Fruit fly (Drosophila melanogaster) whole organism: Measurements from ENCODE around the gene Mpi.

ENCODE experiments used
- CG8478 ChIP-seq: fragments of >200 bp; optimal IDR thresholded peaks from 2 replicates; lab custom pipeline; 2018; ENCODE audit warnings: inconsistent platforms
- Dll ChIP-seq: fragments of >200 bp; optimal IDR thresholded peaks from 2 replicates; lab custom pipeline; 2017
- EcR ChIP-seq, 2 experiments: fragments of >200 bp; optimal IDR thresholded peaks; 2 replicates each; lab custom pipeline; 2017; ENCODE audit warnings: missing biosample characterization in 2 of 2, missing genetic modification characterization in 2 of 2, missing genetic modification reagents in 2 of 2
- pan ChIP-seq: fragments of >200 bp; optimal IDR thresholded peaks from 2 replicates; lab custom pipeline; 2017
- psq ChIP-seq: fragments of >200 bp; optimal IDR thresholded peaks from 2 replicates; lab custom pipeline; 2017
- usp ChIP-seq: fragments of >200 bp; optimal IDR thresholded peaks from 2 replicates; lab custom pipeline; 2017; ENCODE audit warnings: missing biosample characterization, missing genetic modification characterization, mixed read lengths

Mpi gene

DNA sequence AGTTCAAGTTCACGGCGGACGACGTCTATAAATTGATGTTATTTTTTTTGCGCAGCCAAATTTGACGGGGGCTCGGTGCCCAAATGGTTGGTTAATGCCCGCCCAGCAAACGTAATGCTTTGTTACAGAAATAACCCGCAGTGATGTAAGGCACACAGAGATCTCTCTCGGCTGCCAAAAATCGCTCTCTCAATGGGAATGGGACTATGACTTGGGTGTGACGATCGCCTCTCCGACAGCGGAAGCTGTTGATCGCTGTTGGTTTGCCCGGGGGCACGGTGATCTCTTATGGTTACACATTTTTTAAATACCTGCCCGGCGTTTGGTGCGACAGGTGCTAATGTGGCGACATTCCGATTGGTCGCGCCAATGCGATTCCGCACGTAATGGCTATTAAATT is 10.7 kb downstream of the Mpi start:
- TF ChIP-seq pan (lab: Kevin White, UChicago) (no peak), CG8478 (no peak), EcR (GFP tag; optimal IDR thresholded peaks at IDR 0.05; lab: Kevin White, UChicago) (no peak), usp (GFP tag; lab: Kevin White, UChicago) (no peak), psq (lab: Kevin White, UChicago) (no peak), Dll (lab: Kevin White, UChicago) (no peak)

DNA sequence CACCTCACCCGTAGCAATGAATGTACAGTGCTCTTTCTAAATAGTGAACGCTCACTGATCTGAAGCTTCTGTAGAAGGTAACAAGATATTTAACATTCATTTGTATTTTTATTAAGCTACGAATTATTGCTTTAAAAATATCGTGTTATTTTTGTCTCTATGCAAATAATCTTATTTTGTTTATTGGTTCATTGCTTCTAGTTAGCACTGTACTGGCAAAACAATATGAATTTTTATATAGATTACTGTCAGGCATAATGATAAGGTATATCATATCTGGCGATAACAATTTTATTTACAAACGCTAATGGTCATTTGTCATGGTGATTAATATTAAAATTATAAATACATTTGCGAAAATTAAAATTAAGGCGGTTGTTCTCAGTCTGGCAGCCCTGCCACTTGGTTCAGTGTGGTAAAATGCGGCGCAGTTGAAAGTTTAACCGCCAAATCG is 12.1 kb downstream of the Mpi start, which contains the start of gene CG9471:
TSS of gene CG9471 (minus strand) at position 24 of the 454 bp plus-strand sequence.
- TF ChIP-seq pan (lab: Kevin White, UChicago) = no peak
- no peak for TF ChIP-seq usp (GFP tag; lab: Kevin White, UChicago)
- TF ChIP-seq psq (lab: Kevin White, UChicago) = no peak
- no peak for TF ChIP-seq EcR (GFP tag; optimal IDR thresholded peaks at IDR 0.05; lab: Kevin White, UChicago)
- TF ChIP-seq Dll (lab: Kevin White, UChicago) = no peak
- no peak for TF ChIP-seq CG8478

DNA sequence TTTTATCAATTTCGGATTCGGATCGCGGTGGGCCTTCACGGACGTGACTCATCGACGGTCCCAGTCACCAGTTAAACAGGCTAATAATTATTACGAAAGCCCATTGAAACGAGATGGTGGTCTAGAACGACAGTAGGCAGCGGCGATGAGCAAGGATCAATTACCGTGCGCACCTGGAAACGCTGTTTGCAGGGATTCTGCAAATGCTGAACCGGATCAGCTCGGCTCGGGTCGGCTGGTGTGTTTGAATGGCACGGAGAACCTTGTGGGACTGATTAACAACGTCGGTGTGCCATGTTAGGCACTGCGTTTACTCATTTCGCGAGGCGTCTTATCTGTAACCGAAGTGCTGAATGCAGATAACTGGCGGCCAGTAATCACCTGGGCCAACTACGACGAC is 14.7 kb downstream of the Mpi start, which contains the start of gene Whamy:
TSS of gene Whamy (minus strand) at position 273 of the 400 bp plus-strand sequence.
- TF ChIP-seq pan (lab: Kevin White, UChicago) (no peak), Dll (lab: Kevin White, UChicago) (no peak), usp (GFP tag; lab: Kevin White, UChicago) (no peak), psq (lab: Kevin White, UChicago) (no peak), EcR (GFP tag; optimal IDR thresholded peaks at IDR 0.05; lab: Kevin White, UChicago) (no peak)

DNA sequence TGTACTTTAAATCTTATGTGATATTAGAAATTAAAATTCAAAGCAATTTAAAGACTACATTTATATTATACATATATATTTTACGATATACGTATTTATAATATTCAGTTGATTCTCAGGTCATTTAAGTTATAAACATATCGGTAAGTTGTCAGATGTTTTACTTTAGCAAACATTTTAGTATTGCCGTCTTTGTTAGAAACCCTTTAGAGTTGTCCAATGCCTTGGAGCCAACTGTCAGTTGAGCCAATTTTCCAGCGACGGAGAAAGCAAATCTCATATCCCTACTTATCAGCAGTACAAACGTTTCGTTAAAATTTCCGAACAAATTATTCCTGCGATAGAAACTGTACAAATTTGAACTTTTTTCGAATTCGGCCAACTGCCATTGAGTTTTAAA is 15.4 kb downstream of the Mpi start, which contains the start of gene topi:
TSS of gene topi (plus strand) at position 301 of the 400 bp plus-strand sequence.
- no peak for TF ChIP-seq Dll (lab: Kevin White, UChicago)
- TF ChIP-seq pan (lab: Kevin White, UChicago) = no peak
- no peak for TF ChIP-seq usp (GFP tag; lab: Kevin White, UChicago)
- no peak for TF ChIP-seq EcR (GFP tag; optimal IDR thresholded peaks at IDR 0.05; lab: Kevin White, UChicago)
- no peak for TF ChIP-seq psq (lab: Kevin White, UChicago)
- TF ChIP-seq CG8478 = no peak

dm6 chr3R:9777941-9778360 is 18.5 kb downstream of the Mpi start, which contains the start of gene RpS29:
RpS29 (plus strand) TSS chr3R:9778042.
- TF ChIP-seq psq (lab: Kevin White, UChicago) = no peak
- no peak for TF ChIP-seq pan (lab: Kevin White, UChicago)
- no peak for TF ChIP-seq CG8478
- TF ChIP-seq Dll (lab: Kevin White, UChicago) = no peak
- TF ChIP-seq usp (GFP tag; lab: Kevin White, UChicago) = no peak
- TF ChIP-seq EcR (GFP tag; optimal IDR thresholded peaks at IDR 0.05; lab: Kevin White, UChicago) = no peak

- TF ChIP-seq pan (lab: Kevin White, UChicago) (no peak), CG8478 (no peak), usp (GFP tag; lab: Kevin White, UChicago) (no peak), Dll (lab: Kevin White, UChicago) (no peak), EcR (GFP tag; optimal IDR thresholded peaks at IDR 0.05; lab: Kevin White, UChicago) (no peak), psq (lab: Kevin White, UChicago) (no peak)
These were observed 20.3 kb downstream of the Mpi start, which contains the start of gene CG12947 for dm6 chr3R:9779764-9780163. CG12947 (plus strand) TSS chr3R:9780064.

dm6 chr3R:9783240-9783917 is 24.0 kb downstream of the Mpi start:
- no peak for TF ChIP-seq pan (lab: Kevin White, UChicago)
- no peak for TF ChIP-seq EcR (GFP tag; optimal IDR thresholded peaks at IDR 0.05; lab: Kevin White, UChicago)
- no peak for TF ChIP-seq usp (GFP tag; lab: Kevin White, UChicago)
- no peak for TF ChIP-seq CG8478
- no peak for TF ChIP-seq Dll (lab: Kevin White, UChicago)
- TF ChIP-seq psq (lab: Kevin White, UChicago) = no peak

DNA sequence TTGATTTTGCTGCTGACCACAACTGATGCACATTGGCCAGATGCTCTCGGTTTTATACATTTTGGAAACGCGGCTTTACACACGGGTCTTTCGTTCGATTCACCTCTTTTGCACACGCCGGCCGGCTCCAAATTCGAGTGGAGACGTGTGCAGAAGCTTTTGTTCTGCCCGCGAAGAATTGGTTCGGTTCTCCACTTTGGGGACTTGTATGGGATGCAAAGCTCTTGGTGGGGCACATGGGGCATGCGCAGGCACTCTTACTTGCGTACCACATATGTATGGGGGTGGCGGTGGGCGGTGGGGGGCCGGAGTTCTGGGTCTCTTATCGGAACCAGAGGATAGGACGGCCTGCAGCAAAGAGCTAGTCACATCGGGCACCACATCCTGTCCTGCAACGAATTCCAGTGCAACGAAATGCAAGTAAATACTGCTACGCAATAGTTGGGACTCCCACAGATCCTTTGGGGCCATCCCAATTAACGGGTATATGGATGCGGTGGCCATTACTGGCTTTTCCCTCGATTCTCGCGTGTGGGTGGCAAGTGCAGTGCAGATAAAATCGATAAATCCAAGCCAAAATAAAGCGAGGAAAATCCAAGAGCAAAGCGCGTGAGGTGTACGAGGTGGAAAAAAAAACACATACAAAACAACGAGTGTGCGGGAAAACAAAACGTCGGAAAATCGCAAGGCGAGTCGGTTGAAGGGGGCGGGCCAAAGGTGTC is 25.1 kb downstream of the Mpi start, which contains the start of the genes MtnA and CG8500:
TSS of gene MtnA (minus strand) at position 30 of the 722 bp plus-strand sequence.
TSS of gene CG8500 (plus strand) at position 313 of the 722 bp plus-strand sequence.
- TF ChIP-seq usp (GFP tag; lab: Kevin White, UChicago) (no peak), CG8478 (peak; percentile 11), Dll (lab: Kevin White, UChicago) (no peak)

DNA sequence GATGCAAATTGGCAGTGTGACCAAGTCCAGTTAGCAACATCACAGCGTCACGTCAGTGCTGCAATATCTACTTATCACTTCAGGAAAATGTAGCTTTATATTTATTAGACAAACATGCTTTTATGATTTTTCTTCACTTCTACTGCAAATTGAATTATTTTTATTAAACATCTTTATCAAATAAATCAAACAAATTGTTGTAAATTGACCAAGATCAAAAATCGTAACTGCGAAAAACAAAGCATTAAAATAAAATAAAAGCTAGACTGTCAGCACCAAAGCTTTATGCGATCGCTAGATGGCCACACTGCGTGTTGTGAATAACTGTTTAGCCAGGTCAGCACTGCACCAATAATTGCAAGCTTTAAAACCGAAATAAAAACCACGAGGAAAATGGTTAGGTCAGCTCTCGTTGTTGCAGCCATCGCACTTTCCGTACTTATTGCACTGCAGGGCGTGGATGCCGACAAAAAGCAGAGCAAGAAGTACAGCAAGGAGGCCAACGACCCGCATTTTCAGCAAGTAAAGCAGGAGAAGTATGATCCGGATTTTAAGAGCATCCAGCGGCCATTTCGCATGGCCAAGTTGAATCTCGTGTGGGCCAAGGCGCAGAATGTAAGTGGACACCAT is 31.9 kb downstream of the Mpi start, which contains the start of the genes CG12945 and CG8507:
TSS of gene CG12945 (minus strand) at position 45 of the 630 bp plus-strand sequence.
TSS of gene CG8507 (plus strand) at position 307 of the 630 bp plus-strand sequence.
- TF ChIP-seq CG8478 = no peak
- TF ChIP-seq psq (lab: Kevin White, UChicago) = no peak
- no peak for TF ChIP-seq usp (GFP tag; lab: Kevin White, UChicago)
- TF ChIP-seq Dll (lab: Kevin White, UChicago) = no peak
- TF ChIP-seq EcR (GFP tag; optimal IDR thresholded peaks at IDR 0.05; lab: Kevin White, UChicago) = no peak
- no peak for TF ChIP-seq pan (lab: Kevin White, UChicago)

DNA sequence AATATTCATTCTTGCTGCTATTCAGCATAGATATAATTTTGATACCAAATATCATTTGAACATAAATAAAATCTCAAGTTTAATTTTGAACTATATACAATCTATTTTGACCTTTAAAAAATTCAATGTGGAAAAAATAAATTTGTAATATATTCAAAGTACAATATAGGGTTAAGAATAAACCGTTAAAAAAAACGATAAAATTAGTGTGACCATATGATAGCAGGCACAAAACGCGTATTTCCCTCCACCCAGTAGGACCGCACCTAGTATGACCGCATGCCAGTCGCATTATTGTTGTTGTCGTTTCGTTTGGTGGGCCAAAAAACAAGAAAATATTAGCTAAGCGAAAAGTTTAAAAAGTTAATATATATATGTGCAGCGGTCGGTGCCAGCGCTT is 33.6 kb downstream of the Mpi start, which contains the start of gene CG8516:
TSS of gene CG8516 (plus strand) at position 278 of the 400 bp plus-strand sequence.
- no peak for TF ChIP-seq psq (lab: Kevin White, UChicago)
- no peak for TF ChIP-seq pan (lab: Kevin White, UChicago)
- no peak for TF ChIP-seq EcR (GFP tag; optimal IDR thresholded peaks at IDR 0.05; lab: Kevin White, UChicago)
- TF ChIP-seq Dll (lab: Kevin White, UChicago) = no peak
- TF ChIP-seq usp (GFP tag; lab: Kevin White, UChicago) = no peak
- no peak for TF ChIP-seq CG8478
